Fruit fly (Drosophila melanogaster) whole organism, prepupa: ENCODE results near the gene CG5986.

Experiments
- Blimp-1 ChIP-seq: fragments of 200-800 bp; sonication (Bioruptor generic); optimal IDR thresholded peaks from 3 replicates; lab custom pipeline; 2017; ENCODE audit warnings: missing biosample characterization, missing genetic modification characterization, mild to moderate bottlenecking, moderate library complexity, missing genetic modification reagents
- CG10631 ChIP-seq: fragments of 200-800 bp; sonication (Bioruptor generic); optimal IDR thresholded peaks from 2 replicates; lab custom pipeline; 2016; ENCODE audit warnings: missing biosample characterization, missing genetic modification characterization
- CG10669 ChIP-seq: fragments of 200-800 bp; sonication (Bioruptor generic); optimal IDR thresholded peaks from 3 replicates; lab custom pipeline; 2018; ENCODE audit warnings: missing biosample characterization, mild to moderate bottlenecking, missing genetic modification characterization, moderate library complexity
- CG15336 ChIP-seq: fragments of 200-800 bp; sonication (Bioruptor generic); IDR thresholded peaks from 2 replicates; pipeline ENCODE4 v1.3.6; 2022; ENCODE audit warnings: missing biosample characterization, missing genetic modification characterization
- CG1621 ChIP-seq: fragments of 200-800 bp; sonication (Bioruptor generic); optimal IDR thresholded peaks from 3 replicates; lab custom pipeline; 2018; ENCODE audit warnings: missing biosample characterization, mild to moderate bottlenecking, missing genetic modification characterization
- CG31627 ChIP-seq: fragments of 200-800 bp; sonication (Bioruptor generic); optimal IDR thresholded peaks from 3 replicates; lab custom pipeline; 2016; ENCODE audit warnings: missing biosample characterization, missing genetic modification characterization
- CG32006 ChIP-seq: fragments of 200-800 bp; sonication (Bioruptor generic); optimal IDR thresholded peaks from 3 replicates; lab custom pipeline; 2017; ENCODE audit warnings: missing biosample characterization, mild to moderate bottlenecking, missing genetic modification characterization
- CG34406 ChIP-seq: fragments of 200-800 bp; sonication (Bioruptor generic); optimal IDR thresholded peaks from 3 replicates; lab custom pipeline; 2016; ENCODE audit warnings: missing biosample characterization, missing genetic modification characterization
- CG3919 ChIP-seq: fragments of 200-800 bp; sonication (Bioruptor generic); optimal IDR thresholded peaks from 3 replicates; lab custom pipeline; 2016; ENCODE audit warnings: missing biosample characterization, missing genetic modification characterization
- CG4318 ChIP-seq: fragments of 200-800 bp; sonication (Bioruptor generic); optimal IDR thresholded peaks from 3 replicates; lab custom pipeline; 2017; ENCODE audit warnings: missing biosample characterization, mild to moderate bottlenecking, missing genetic modification characterization
- CG6163 ChIP-seq: fragments of 200-800 bp; sonication (Bioruptor generic); IDR thresholded peaks from 3 replicates; pipeline ENCODE4 v1.3.6; 2022; ENCODE audit warnings: missing biosample characterization, missing genetic modification characterization
- CG6276 ChIP-seq: fragments of 200-800 bp; sonication (Bioruptor generic); optimal IDR thresholded peaks from 2 replicates; lab custom pipeline; 2017; ENCODE audit warnings: missing biosample characterization, mild to moderate bottlenecking, missing genetic modification characterization
- CG6792 ChIP-seq: fragments of 200-800 bp; sonication (Bioruptor generic); optimal IDR thresholded peaks from 3 replicates; lab custom pipeline; 2016; ENCODE audit warnings: missing biosample characterization, missing genetic modification characterization
- CG6808 ChIP-seq: fragments of 200-800 bp; sonication (Bioruptor generic); optimal IDR thresholded peaks from 3 replicates; lab custom pipeline; 2017; ENCODE audit warnings: missing biosample characterization, missing genetic modification characterization, mild to moderate bottlenecking, moderate library complexity, missing genetic modification reagents
- CG8119 ChIP-seq: fragments of 200-800 bp; sonication (Bioruptor generic); IDR thresholded peaks from 3 replicates; pipeline ENCODE4 v1.3.6; 2022; ENCODE audit warnings: missing biosample characterization, missing genetic modification characterization
- CG8319 ChIP-seq: fragments of 200-800 bp; sonication (Bioruptor generic); optimal IDR thresholded peaks from 3 replicates; lab custom pipeline; 2016; ENCODE audit warnings: missing biosample characterization, missing genetic modification characterization
- Eip75B ChIP-seq: fragments of 200-800 bp; sonication (Bioruptor generic); optimal IDR thresholded peaks from 3 replicates; lab custom pipeline; 2016; ENCODE audit warnings: missing biosample characterization, missing genetic modification characterization
- Eip78C ChIP-seq: fragments of 200-800 bp; sonication (Bioruptor generic); peaks from one replicate; lab custom pipeline; 2016; ENCODE audit warnings: missing biosample characterization, missing genetic modification characterization
- Eip93F ChIP-seq: fragments of 200-800 bp; sonication (Bioruptor generic); optimal IDR thresholded peaks from 2 replicates; lab custom pipeline; 2016; ENCODE audit warnings: missing biosample characterization, mild to moderate bottlenecking, missing genetic modification characterization
- Ets96B ChIP-seq: fragments of 200-800 bp; optimal IDR thresholded peaks from 2 replicates; lab custom pipeline; 2019; ENCODE audit warnings: missing biosample characterization, mild to moderate bottlenecking, missing genetic modification characterization, moderate library complexity
- Gug ChIP-seq: fragments of 200-800 bp; sonication (Bioruptor generic); IDR thresholded peaks from 2 replicates; pipeline ENCODE4 v1.3.6; 2022; ENCODE audit warnings: missing biosample characterization, missing genetic modification characterization
- Hr38 ChIP-seq: sonication (Bioruptor generic); optimal IDR thresholded peaks from 2 replicates; lab custom pipeline; 2016; ENCODE audit warnings: missing biosample characterization, missing genetic modification characterization
- Hr39 ChIP-seq: fragments of 200-800 bp; sonication (Bioruptor generic); optimal IDR thresholded peaks from 2 replicates; lab custom pipeline; 2016; ENCODE audit warnings: missing biosample characterization, missing genetic modification characterization
- Hr4 ChIP-seq: fragments of 200-800 bp; sonication (Bioruptor generic); optimal IDR thresholded peaks from 3 replicates; lab custom pipeline; 2016; ENCODE audit warnings: missing biosample characterization, missing genetic modification characterization
- Lpt ChIP-seq: fragments of 200-800 bp; sonication (Bioruptor generic); optimal IDR thresholded peaks from 3 replicates; lab custom pipeline; 2016; ENCODE audit warnings: missing biosample characterization, missing genetic modification characterization
- Met ChIP-seq: fragments of 200-800 bp; sonication (Bioruptor generic); optimal IDR thresholded peaks from 3 replicates; lab custom pipeline; 2016; ENCODE audit warnings: missing biosample characterization, missing genetic modification characterization
- Sox14 ChIP-seq: fragments of 200-800 bp; sonication (Bioruptor generic); optimal IDR thresholded peaks from 3 replicates; lab custom pipeline; 2016; ENCODE audit warnings: missing biosample characterization, missing genetic modification characterization
- achi ChIP-seq: fragments of 200-800 bp; sonication (Bioruptor generic); optimal IDR thresholded peaks from 3 replicates; lab custom pipeline; 2016; ENCODE audit warnings: missing biosample characterization, missing genetic modification characterization
- acj6 ChIP-seq: fragments of 200-800 bp; sonication (Bioruptor generic); optimal IDR thresholded peaks from 3 replicates; lab custom pipeline; 2016; ENCODE audit warnings: missing biosample characterization, missing genetic modification characterization
- cyc ChIP-seq: fragments of 200-800 bp; sonication (Bioruptor generic); optimal IDR thresholded peaks from 3 replicates; lab custom pipeline; 2016; ENCODE audit warnings: missing biosample characterization, missing genetic modification characterization
- dsx ChIP-seq: fragments of 200-800 bp; optimal IDR thresholded peaks from 3 replicates; lab custom pipeline; 2019; ENCODE audit warnings: missing biosample characterization, mild to moderate bottlenecking, missing genetic modification characterization, moderate library complexity; ENCODE audit not compliant: poor library complexity, severe bottlenecking
- esn ChIP-seq: fragments of 200-800 bp; sonication (Bioruptor generic); optimal IDR thresholded peaks from 2 replicates; lab custom pipeline; 2016; ENCODE audit warnings: missing biosample characterization, mild to moderate bottlenecking, missing genetic modification characterization, moderate library complexity
- fd59A ChIP-seq: fragments of 200-800 bp; sonication (Bioruptor generic); optimal IDR thresholded peaks from 2 replicates; lab custom pipeline; 2017; ENCODE audit warnings: missing biosample characterization, mild to moderate bottlenecking, missing genetic modification characterization, missing genetic modification reagents
- fd85E ChIP-seq: fragments of 200-800 bp; sonication (Bioruptor generic); optimal IDR thresholded peaks from 3 replicates; lab custom pipeline; 2016; ENCODE audit warnings: missing biosample characterization, missing genetic modification characterization
- fkh ChIP-seq: fragments of 200-800 bp; sonication (Bioruptor generic); optimal IDR thresholded peaks from 3 replicates; lab custom pipeline; 2017; ENCODE audit warnings: missing biosample characterization, mild to moderate bottlenecking, missing genetic modification characterization, moderate library complexity
- lz ChIP-seq: fragments of 200-800 bp; sonication (Bioruptor generic); optimal IDR thresholded peaks from 3 replicates; lab custom pipeline; 2016; ENCODE audit warnings: missing biosample characterization, missing genetic modification characterization
- net ChIP-seq: fragments of 200-800 bp; sonication (Bioruptor generic); optimal IDR thresholded peaks from 3 replicates; lab custom pipeline; 2016; ENCODE audit warnings: missing biosample characterization, missing genetic modification characterization
- pdm3 ChIP-seq: fragments of 200-800 bp; sonication (Bioruptor generic); optimal IDR thresholded peaks from 3 replicates; lab custom pipeline; 2016; ENCODE audit warnings: missing biosample characterization, missing genetic modification characterization
- salr ChIP-seq, 2 experiments: fragments of 200-800 bp; sonication (Bioruptor generic); optimal IDR thresholded peaks; 3 replicates each; lab custom pipeline; 2016 to 2018; ENCODE audit warnings: missing biosample characterization in 2 of 2, missing genetic modification characterization in 2 of 2, mild to moderate bottlenecking in 1 of 2
- spab ChIP-seq: fragments of 200-800 bp; sonication (Bioruptor generic); optimal IDR thresholded peaks from 2 replicates; lab custom pipeline; 2017; ENCODE audit warnings: missing biosample characterization, mild to moderate bottlenecking, missing genetic modification characterization, missing genetic modification reagents
- ss ChIP-seq, 2 experiments: fragments of 200-800 bp; sonication (Bioruptor generic); optimal IDR thresholded peaks; 2 replicates in 1 of 2; 3 replicates in 1 of 2; lab custom pipeline; 2017 to 2018; ENCODE audit warnings: mild to moderate bottlenecking in 2 of 2, missing biosample characterization in 2 of 2, missing genetic modification characterization in 2 of 2, moderate library complexity in 1 of 2
- svp ChIP-seq: fragments of 200-800 bp; sonication (Bioruptor generic); peaks from one replicate; lab custom pipeline; 2016; ENCODE audit warnings: missing biosample characterization, missing genetic modification characterization
- topi ChIP-seq: fragments of 200-800 bp; sonication (Bioruptor generic); optimal IDR thresholded peaks from 3 replicates; lab custom pipeline; 2016; ENCODE audit warnings: missing biosample characterization, missing genetic modification characterization
- vri ChIP-seq: fragments of 200-800 bp; sonication (Bioruptor generic); optimal IDR thresholded peaks from 3 replicates; lab custom pipeline; 2016; ENCODE audit warnings: missing biosample characterization, mild to moderate bottlenecking, missing genetic modification characterization

The CG5986 gene

DNA sequence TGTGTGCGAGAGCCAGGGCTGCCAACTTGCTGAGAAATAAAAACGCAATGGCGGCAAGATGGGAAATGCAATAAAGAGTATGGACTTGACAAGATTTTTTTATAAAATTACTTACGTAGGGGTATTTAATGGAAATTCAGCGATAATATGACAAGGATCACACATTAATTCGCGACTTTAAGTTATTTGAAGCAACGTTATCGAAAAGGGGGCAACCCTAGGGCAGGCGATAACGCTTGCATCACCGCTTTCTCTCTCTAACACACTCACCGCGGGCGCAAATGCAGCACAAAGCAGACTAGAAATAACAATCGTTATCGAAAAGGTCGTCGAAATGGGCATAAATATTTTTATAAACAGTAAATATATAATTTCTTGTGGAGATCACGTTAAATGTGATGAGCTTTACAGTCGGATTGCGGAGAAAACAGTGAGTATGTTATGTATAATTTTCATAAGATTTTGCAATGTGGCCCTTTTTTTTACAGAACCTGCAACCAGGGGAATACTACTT is 465 bp downstream of the CG5986 start, which contains the start of gene Rox8 (continued):
- TF ChIP-seq Eip93F (GFP tag; lab: Kevin White, UChicago) (no peak), CG8319 (GFP tag; lab: Kevin White, UChicago) (peak; percentile 1), fkh (GFP tag; lab: Kevin White, UChicago) (peak; percentile 24), Eip78C (GFP tag; lab: Kevin White, UChicago) (peak; percentile 81), fd85E (GFP tag; lab: Kevin White, UChicago) (no peak), svp (GFP tag; lab: Kevin White, UChicago) (peak; percentile 79), CG6792 (peak; percentile 11), lz (GFP tag; lab: Kevin White, UChicago) (peak; percentile 43), CG6276 (GFP tag; lab: Kevin White, UChicago) (peak; percentile 74), topi (GFP tag; lab: Kevin White, UChicago) (peak; percentile 52), CG1621 (peak; percentile 17), Met (GFP tag; lab: Kevin White, UChicago) (peak; percentile 62), fd59A (no peak), CG31627 (peak; percentile 50), achi (GFP tag; lab: Kevin White, UChicago) (peak; percentile 42), pdm3 (GFP tag; lab: Kevin White, UChicago) (no peak), CG10669 (GFP tag; lab: Kevin White, UChicago) (no peak), salr (GFP tag; optimal IDR thresholded peaks at IDR 0.05; lab: Kevin White, UChicago) (no peak), Hr39 (GFP tag; lab: Kevin White, UChicago) (peak; percentile 43), net (GFP tag; lab: Kevin White, UChicago) (peak; percentile 12), acj6 (peak; percentile 41), CG32006 (GFP tag; lab: Kevin White, UChicago) (peak; percentile 14), Lpt (GFP tag; lab: Kevin White, UChicago) (no peak)

- TF ChIP-seq vri (GFP tag; lab: Kevin White, UChicago) (peak; percentile 43), ss (GFP tag; optimal IDR thresholded peaks at IDR 0.05; lab: Kevin White, UChicago) (peak in 1 of 2 experiments; percentile 31), dsx (GFP tag; lab: Kevin White, UChicago) (peak; percentile 63), lz (GFP tag; lab: Kevin White, UChicago) (no peak), Sox14 (GFP tag; lab: Kevin White, UChicago) (peak; percentile 32), CG1621 (peak; percentile 68), CG8119 (no peak), Met (GFP tag; lab: Kevin White, UChicago) (no peak), esn (GFP tag; lab: Kevin White, UChicago) (peak; percentile 43), Eip75B (peak; percentile 11), CG6808 (GFP tag; lab: Kevin White, UChicago) (peak; percentile 50), Eip78C (GFP tag; lab: Kevin White, UChicago) (peak; percentile 60), topi (GFP tag; lab: Kevin White, UChicago) (peak; percentile 5), fkh (GFP tag; lab: Kevin White, UChicago) (peak; percentile 65), Lpt (GFP tag; lab: Kevin White, UChicago) (no peak), CG31627 (peak; percentile 15), CG15336 (peak; percentile 9; the same call in 1 of the 2 replicates), CG32006 (GFP tag; lab: Kevin White, UChicago) (no peak), CG10631 (GFP tag; lab: Kevin White, UChicago) (peak; percentile 11), Gug (GFP tag; lab: Robert Waterston, UW) (no peak), Hr38 (no peak), spab (GFP tag; lab: Kevin White, UChicago) (no peak), CG34406 (GFP tag; lab: Kevin White, UChicago) (no peak), cyc (GFP tag; lab: Kevin White, UChicago) (peak; percentile 14), Blimp-1 (no peak), net (GFP tag; lab: Kevin White, UChicago) (no peak), CG6276 (GFP tag; lab: Kevin White, UChicago) (no peak), Hr4 (GFP tag; lab: Kevin White, UChicago) (no peak), CG4318 (GFP tag; lab: Kevin White, UChicago) (no peak), CG3919 (GFP tag; lab: Kevin White, UChicago) (peak; percentile 0), achi (GFP tag; lab: Kevin White, UChicago) (peak; percentile 7), CG6163 (GFP tag; lab: Robert Waterston, UW) (0 out of 3 replicates have a peak, but pooled peaks have one; percentile 38), Ets96B (tag; lab: Kevin White, UChicago) (no peak), Hr39 (GFP tag; lab: Kevin White, UChicago) (peak; percentile 20)
- TF ChIP-seq, all 60 proteins: peak for 19
Observed at dm6 chr3R:24050690-24051440, 3.3 kb downstream of the CG5986 start, which contains the start of the genes Atg6 and Pisd. Gene Atg6 (minus strand): TSS chr3R:24050782. Gene Pisd (plus strand): TSS chr3R:24050783.
